Fruit fly (Drosophila melanogaster) whole organism, embryonic: Measurements from ENCODE around the gene Pat1.
A peak's percentile ranks its signal among the peaks of the same experiment; 100 is the strongest.

Experiments used
- Adf1 ChIP-seq: fragments of 200-800 bp; sonication (Bioruptor generic); IDR thresholded peaks from 2 replicates; pipeline ENCODE4 v1.3.6; 2022; ENCODE audit warnings: missing biosample characterization, missing genetic modification characterization
- Antp ChIP-seq: fragments of 200-800 bp; sonication (Bioruptor generic); optimal IDR thresholded peaks from 3 replicates; lab custom pipeline; 2016; ENCODE audit warnings: missing biosample characterization, missing genetic modification characterization
- BEAF-32 ChIP-seq: fragments of 200-800 bp; sonication (Bioruptor generic); optimal IDR thresholded peaks from 3 replicates; lab custom pipeline; 2017; ENCODE audit warnings: missing biosample characterization, missing genetic modification characterization, mild to moderate bottlenecking, moderate library complexity, missing genetic modification reagents
- CG1024 ChIP-seq: fragments of 200-800 bp; sonication (Bioruptor generic); IDR thresholded peaks from 2 replicates; pipeline ENCODE4 v1.3.6; 2022; ENCODE audit warnings: missing biosample characterization, missing genetic modification characterization
- CG12219 ChIP-seq: fragments of 200-800 bp; sonication (Bioruptor generic); optimal IDR thresholded peaks from 3 replicates; lab custom pipeline; 2018; ENCODE audit warnings: missing biosample characterization, mild to moderate bottlenecking, missing genetic modification characterization
- CG12236 ChIP-seq: fragments of 200-800 bp; sonication (Bioruptor generic); optimal IDR thresholded peaks from 2 replicates; lab custom pipeline; 2016; ENCODE audit warnings: missing biosample characterization, missing genetic modification characterization
- CG13123 ChIP-seq: fragments of 200-800 bp; sonication (Bioruptor generic); optimal IDR thresholded peaks from 2 replicates; lab custom pipeline; 2016; ENCODE audit warnings: missing biosample characterization, missing genetic modification characterization
- CG15011 ChIP-seq: fragments of 200-800 bp; sonication (Bioruptor generic); optimal IDR thresholded peaks from 3 replicates; lab custom pipeline; 2018; ENCODE audit warnings: missing biosample characterization, mild to moderate bottlenecking, missing genetic modification characterization
- CG17361 ChIP-seq: fragments of 200-800 bp; sonication (Bioruptor generic); IDR thresholded peaks from 3 replicates; pipeline ENCODE4 v1.3.6; 2022; ENCODE audit warnings: missing biosample characterization, missing genetic modification characterization
- CG17912 ChIP-seq: fragments of 200-800 bp; sonication (Bioruptor generic); optimal IDR thresholded peaks from 2 replicates; lab custom pipeline; 2018; ENCODE audit warnings: missing biosample characterization, mild to moderate bottlenecking, missing genetic modification characterization
- CG3847 ChIP-seq: fragments of 200-800 bp; sonication (Bioruptor generic); IDR thresholded peaks from 2 replicates; pipeline ENCODE4 v1.3.6; 2022; ENCODE audit warnings: missing biosample characterization, missing genetic modification characterization
- CG42726 ChIP-seq: fragments of 200-800 bp; sonication (Bioruptor generic); IDR thresholded peaks from 2 replicates; pipeline ENCODE4 v1.3.6; 2022; ENCODE audit warnings: missing biosample characterization, missing genetic modification characterization; ENCODE audit not compliant: partially characterized antibody
- CG4328 ChIP-seq: fragments of 200-800 bp; sonication (Bioruptor generic); optimal IDR thresholded peaks from 3 replicates; lab custom pipeline; 2017; ENCODE audit warnings: missing biosample characterization, missing genetic modification reagents, missing genetic modification characterization
- CG4707 ChIP-seq: fragments of 200-800 bp; sonication (Bioruptor generic); optimal IDR thresholded peaks from 2 replicates; lab custom pipeline; 2018; ENCODE audit warnings: missing biosample characterization, mild to moderate bottlenecking, missing genetic modification characterization, moderate library complexity
- CG4730 ChIP-seq: fragments of 200-800 bp; sonication (Bioruptor generic); IDR thresholded peaks from 2 replicates; pipeline ENCODE4 v1.3.6; 2022; ENCODE audit warnings: missing biosample characterization, missing genetic modification characterization
- CG4820 ChIP-seq: fragments of 200-800 bp; sonication (Bioruptor generic); optimal IDR thresholded peaks from 3 replicates; lab custom pipeline; 2016; ENCODE audit warnings: missing biosample characterization, missing genetic modification characterization
- CG6272 ChIP-seq: fragments of 200-800 bp; sonication (Bioruptor generic); IDR thresholded peaks from 2 replicates; pipeline ENCODE4 v1.3.6; 2022; ENCODE audit warnings: missing biosample characterization, missing genetic modification characterization
- CG6683 ChIP-seq: fragments of 200-800 bp; sonication (Bioruptor generic); optimal IDR thresholded peaks from 2 replicates; lab custom pipeline; 2017; ENCODE audit warnings: missing biosample characterization, mild to moderate bottlenecking, missing genetic modification characterization, missing genetic modification reagents
- CG7372 ChIP-seq: fragments of 200-800 bp; sonication (Bioruptor generic); IDR thresholded peaks from 2 replicates; pipeline ENCODE4 v1.3.6; 2022; ENCODE audit warnings: missing biosample characterization, missing genetic modification characterization
- CG7786 ChIP-seq: fragments of 200-800 bp; sonication (Bioruptor generic); optimal IDR thresholded peaks from 2 replicates; lab custom pipeline; 2016; ENCODE audit warnings: missing biosample characterization, missing genetic modification characterization
- CG9437 ChIP-seq: fragments of 200-800 bp; sonication (Bioruptor generic); optimal IDR thresholded peaks from 2 replicates; lab custom pipeline; 2018; ENCODE audit warnings: missing biosample characterization, mild to moderate bottlenecking, missing genetic modification characterization
- HLH54F ChIP-seq: fragments of 200-800 bp; sonication (Bioruptor generic); optimal IDR thresholded peaks from 3 replicates; lab custom pipeline; 2016; ENCODE audit warnings: missing biosample characterization, missing genetic modification characterization
- Lim3 ChIP-seq: fragments of 200-800 bp; sonication (Bioruptor generic); IDR thresholded peaks from 2 replicates; pipeline ENCODE4 v1.3.6; 2022; ENCODE audit warnings: missing biosample characterization, missing genetic modification characterization
- NK7.1 ChIP-seq: fragments of 200-800 bp; sonication (Bioruptor generic); optimal IDR thresholded peaks from 3 replicates; lab custom pipeline; 2016; ENCODE audit warnings: missing biosample characterization, missing genetic modification characterization
- Ptx1 ChIP-seq: fragments of 200-800 bp; sonication (Bioruptor generic); IDR thresholded peaks from 2 replicates; pipeline ENCODE4 v1.3.6; 2022; ENCODE audit warnings: missing biosample characterization, missing genetic modification characterization
- Rfx ChIP-seq: fragments of 200-800 bp; sonication (Bioruptor generic); IDR thresholded peaks from 2 replicates; pipeline ENCODE4 v1.3.6; 2022; ENCODE audit warnings: missing biosample characterization, missing genetic modification characterization
- Sox100B ChIP-seq: fragments of 200-800 bp; sonication (Bioruptor generic); optimal IDR thresholded peaks from 3 replicates; lab custom pipeline; 2018; ENCODE audit warnings: missing biosample characterization, mild to moderate bottlenecking, missing genetic modification characterization
- Spps ChIP-seq: fragments of 200-800 bp; sonication (Bioruptor generic); optimal IDR thresholded peaks from 2 replicates; lab custom pipeline; 2018; ENCODE audit warnings: missing biosample characterization, mild to moderate bottlenecking, missing genetic modification characterization
- TFAM ChIP-seq: fragments of 200-800 bp; sonication (Bioruptor generic); optimal IDR thresholded peaks from 2 replicates; lab custom pipeline; 2017; ENCODE audit warnings: missing biosample characterization, missing genetic modification characterization, inconsistent platforms
- Taf1 ChIP-seq: fragments of 200-800 bp; sonication (Bioruptor generic); IDR thresholded peaks from 2 replicates; pipeline ENCODE4 v1.3.6; 2022; ENCODE audit warnings: missing biosample characterization, missing genetic modification characterization
- Tbp ChIP-seq: fragments of >200 bp; optimal IDR thresholded peaks from 2 replicates; lab custom pipeline; 2018; ENCODE audit warnings: missing biosample characterization, missing genetic modification characterization
- YL-1 ChIP-seq: fragments of 200-800 bp; sonication (Bioruptor generic); optimal IDR thresholded peaks from 3 replicates; lab custom pipeline; 2017; ENCODE audit warnings: missing biosample characterization, mild to moderate bottlenecking, missing genetic modification characterization
- amos ChIP-seq: fragments of 200-800 bp; sonication (Bioruptor generic); IDR thresholded peaks from 2 replicates; pipeline ENCODE4 v1.3.6; 2022; ENCODE audit warnings: missing biosample characterization, missing genetic modification characterization; ENCODE audit not compliant: partially characterized antibody
- ap ChIP-seq: fragments of 200-800 bp; sonication (Bioruptor generic); IDR thresholded peaks from 2 replicates; pipeline ENCODE4 v1.3.6; 2022; ENCODE audit warnings: missing biosample characterization, missing genetic modification characterization
- bbx ChIP-seq: fragments of 200-800 bp; sonication (Bioruptor generic); IDR thresholded peaks from 2 replicates; pipeline ENCODE4 v1.3.6; 2022; ENCODE audit warnings: missing biosample characterization, missing genetic modification characterization; ENCODE audit not compliant: partially characterized antibody
- corto ChIP-seq: fragments of 200-800 bp; sonication (Bioruptor generic); optimal IDR thresholded peaks from 2 replicates; lab custom pipeline; 2016; ENCODE audit warnings: missing biosample characterization, mild to moderate bottlenecking, missing genetic modification characterization, moderate library complexity
- cwo ChIP-seq: fragments of 200-800 bp; sonication (Bioruptor generic); optimal IDR thresholded peaks from 3 replicates; lab custom pipeline; 2017; ENCODE audit warnings: missing biosample characterization, missing genetic modification characterization, mild to moderate bottlenecking, moderate library complexity, missing genetic modification reagents
- dan ChIP-seq: fragments of 200-800 bp; sonication (Bioruptor generic); IDR thresholded peaks from 2 replicates; pipeline ENCODE4 v1.3.6; 2022; ENCODE audit warnings: missing biosample characterization, missing genetic modification characterization
- disco-r ChIP-seq: fragments of 200-800 bp; sonication (Bioruptor generic); optimal IDR thresholded peaks from 2 replicates; lab custom pipeline; 2016; ENCODE audit warnings: missing biosample characterization, missing genetic modification characterization
- dmrt99B ChIP-seq: fragments of 200-800 bp; sonication (Bioruptor generic); optimal IDR thresholded peaks from 2 replicates; lab custom pipeline; 2018; ENCODE audit warnings: missing biosample characterization, mild to moderate bottlenecking, missing genetic modification characterization, moderate library complexity
- ems ChIP-seq: fragments of 200-800 bp; sonication (Bioruptor generic); optimal IDR thresholded peaks from 3 replicates; lab custom pipeline; 2016; ENCODE audit warnings: missing biosample characterization, missing genetic modification characterization
- ewg ChIP-seq: fragments of 200-800 bp; sonication (Bioruptor generic); optimal IDR thresholded peaks from 3 replicates; lab custom pipeline; 2017; ENCODE audit warnings: mild to moderate bottlenecking, missing biosample characterization, missing genetic modification reagents, missing genetic modification characterization
- fu2 ChIP-seq: fragments of 200-800 bp; sonication (Bioruptor generic); optimal IDR thresholded peaks from 2 replicates; lab custom pipeline; 2016; ENCODE audit warnings: missing biosample characterization, missing genetic modification characterization
- gsb-n ChIP-seq: fragments of 200-800 bp; sonication (Bioruptor generic); optimal IDR thresholded peaks from 3 replicates; lab custom pipeline; 2018; ENCODE audit warnings: missing biosample characterization, mild to moderate bottlenecking, missing genetic modification characterization
- kay ChIP-seq: fragments of 200-800 bp; sonication (Bioruptor generic); optimal IDR thresholded peaks from 2 replicates; lab custom pipeline; 2016; ENCODE audit warnings: missing biosample characterization, missing genetic modification characterization
- lola ChIP-seq, 3 experiments: fragments of >200 bp in 2 of 3; fragments of 200-800 bp in 1 of 3; sonication (Bioruptor generic) in 1 of 3; optimal IDR thresholded peaks; 2 replicates each; lab custom pipeline; 2017 to 2019; ENCODE audit warnings: missing biosample characterization in 3 of 3, missing genetic modification characterization in 3 of 3, mild to moderate bottlenecking in 1 of 3, moderate library complexity in 1 of 3
- nerfin-1 ChIP-seq: fragments of 200-800 bp; sonication (Bioruptor generic); optimal IDR thresholded peaks from 3 replicates; lab custom pipeline; 2019; ENCODE audit warnings: missing biosample characterization, mild to moderate bottlenecking, missing genetic modification characterization, moderate library complexity
- sens ChIP-seq: fragments of 200-800 bp; sonication (Bioruptor generic); peaks from one replicate; lab custom pipeline; 2016; ENCODE audit warnings: missing biosample characterization, missing genetic modification characterization
- slbo ChIP-seq: fragments of 200-800 bp; sonication (Bioruptor generic); IDR thresholded peaks from 2 replicates; pipeline ENCODE4 v1.3.6; 2022; ENCODE audit warnings: missing biosample characterization, missing genetic modification characterization
- z ChIP-seq: fragments of 200-800 bp; sonication (Bioruptor generic); IDR thresholded peaks from 3 replicates; pipeline ENCODE4 v1.3.6; 2022; ENCODE audit warnings: missing biosample characterization, missing genetic modification characterization

The Pat1 gene

DNA sequence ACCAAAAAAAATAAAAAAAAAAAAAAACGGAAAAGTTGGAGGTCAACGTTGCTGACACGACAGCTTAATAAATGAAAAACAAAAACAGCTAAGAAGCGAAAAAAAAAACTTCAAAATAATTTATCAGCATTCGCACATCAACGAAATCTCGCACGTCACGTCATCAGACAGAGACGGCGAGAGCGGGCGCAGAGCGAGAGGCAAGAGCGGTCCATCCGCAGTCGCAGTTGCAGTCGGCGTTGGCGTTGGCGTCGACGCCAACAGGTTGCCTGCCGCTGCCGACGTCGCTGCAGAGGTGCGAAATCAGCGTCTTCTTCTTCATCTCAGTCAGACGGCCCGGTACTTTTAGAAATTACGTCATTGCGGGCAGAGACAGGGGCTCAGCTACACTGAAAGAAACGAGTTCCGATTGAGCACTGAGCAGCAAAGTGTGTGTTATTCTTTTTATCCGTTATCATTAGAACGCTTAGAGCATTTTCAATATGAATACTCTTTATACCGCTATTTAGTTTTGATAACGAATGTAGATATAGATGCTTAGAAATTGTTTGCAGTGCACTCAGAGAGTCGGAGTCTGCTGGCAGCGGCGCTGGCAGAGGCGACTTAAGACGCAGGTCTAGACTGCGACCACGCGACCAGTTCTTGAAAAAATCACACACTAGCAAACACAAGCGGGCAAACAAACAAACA is 41.0 kb upstream of the Pat1 start (continued):
- peak; percentile 64 for TF ChIP-seq CG17912 (GFP tag; lab: Kevin White, UChicago)
- peak; percentile 87 for TF ChIP-seq CG1024
- peak; percentile 67 for TF ChIP-seq disco-r (GFP tag; lab: Kevin White, UChicago)
- peak; percentile 69; the same call in 2 of the 3 replicates for TF ChIP-seq z
- TF ChIP-seq CG12219 (GFP tag; lab: Kevin White, UChicago) = peak; percentile 96
- TF ChIP-seq CG9437 (GFP tag; lab: Kevin White, UChicago) = peak; percentile 69
- TF ChIP-seq CG12236 (GFP tag; lab: Kevin White, UChicago) = peak; percentile 84
- peak; percentile 94 for TF ChIP-seq dmrt99B (tag; lab: Kevin White, UChicago)
- peak; percentile 95 for TF ChIP-seq Antp (GFP tag; lab: Kevin White, UChicago)
- no peak for TF ChIP-seq Tbp (GFP tag; lab: Kevin White, UChicago)
- TF ChIP-seq Lim3 (GFP tag; lab: Robert Waterston, UW) = peak; percentile 74
- peak; percentile 60 for TF ChIP-seq YL-1 (GFP tag; lab: Kevin White, UChicago)
- TF ChIP-seq cwo (GFP tag; lab: Kevin White, UChicago) = peak; percentile 93
- peak; percentile 82 for TF ChIP-seq ewg
- peak; percentile 90 for TF ChIP-seq CG4730 (GFP tag; lab: Robert Waterston, UW)
- TF ChIP-seq nerfin-1 (tag; lab: Kevin White, UChicago) = peak; percentile 91
- TF ChIP-seq amos (GFP tag; lab: Robert Waterston, UW) = no peak
- peak; percentile 86 for TF ChIP-seq Spps
- peak; percentile 96 for TF ChIP-seq CG7372 (GFP tag; lab: Robert Waterston, UW)
- TF ChIP-seq dan (GFP tag; lab: Robert Waterston, UW) = peak; percentile 75
- TF ChIP-seq lola (GFP tag; optimal IDR thresholded peaks at IDR 0.05; lab: Kevin White, UChicago) = peak in 1 of 3 experiments; percentile 90
- peak; percentile 95 for TF ChIP-seq CG7786 (GFP tag; lab: Kevin White, UChicago)
- TF ChIP-seq gsb-n (tag; lab: Kevin White, UChicago) = peak; percentile 79
- TF ChIP-seq fu2 = peak; percentile 91
- TF ChIP-seq CG42726 (GFP tag; lab: Robert Waterston, UW) = no peak
- TF ChIP-seq BEAF-32 (GFP tag; lab: Kevin White, UChicago) = peak; percentile 7
- peak; percentile 93 for TF ChIP-seq NK7.1 (GFP tag; lab: Kevin White, UChicago)
- TF ChIP-seq TFAM = peak; percentile 74
- peak; percentile 96 for TF ChIP-seq HLH54F
- peak; percentile 92 for TF ChIP-seq CG6272 (GFP tag; lab: Robert Waterston, UW)
- TF ChIP-seq slbo (GFP tag; lab: Robert Waterston, UW) = peak; percentile 97
- TF ChIP-seq CG13123 (GFP tag; lab: Kevin White, UChicago) = peak; percentile 80
- TF ChIP-seq corto (GFP tag; lab: Kevin White, UChicago) = peak; percentile 94
- peak; percentile 95 for TF ChIP-seq Taf1 (GFP tag; lab: Robert Waterston, UW)
- no peak for TF ChIP-seq bbx (GFP tag; lab: Robert Waterston, UW)
- TF ChIP-seq CG3847 = peak; percentile 96
- TF ChIP-seq CG4328 = peak; percentile 91
- peak; percentile 97 for TF ChIP-seq ems (GFP tag; lab: Kevin White, UChicago)
- TF ChIP-seq ap (GFP tag; lab: Robert Waterston, UW) = peak; percentile 92
- TF ChIP-seq Rfx (GFP tag; lab: Robert Waterston, UW) = peak; percentile 99
- TF ChIP-seq kay (GFP tag; lab: Kevin White, UChicago) = no peak
- peak; percentile 99 for TF ChIP-seq sens (GFP tag; lab: Kevin White, UChicago)
- TF ChIP-seq Sox100B (GFP tag; lab: Kevin White, UChicago) = peak; percentile 90
- peak; percentile 96 for TF ChIP-seq CG4820
- TF ChIP-seq CG15011 = peak; percentile 92
- peak; percentile 77 for TF ChIP-seq CG4707 (GFP tag; lab: Kevin White, UChicago)
- TF ChIP-seq Ptx1 (GFP tag; lab: Robert Waterston, UW) = peak; percentile 94
- TF ChIP-seq CG6683 (GFP tag; lab: Kevin White, UChicago) = peak; percentile 92
- TF ChIP-seq CG17361 (GFP tag; lab: Robert Waterston, UW) = peak; percentile 94
- peak; percentile 99 for TF ChIP-seq Adf1 (GFP tag; lab: Robert Waterston, UW)
